Worm (Caenorhabditis elegans) whole organism, young adult: ENCODE results near the gene F16B4.2.
"Not testable (repeated sequence)": the region's sequence is repeated elsewhere in the genome, so short reads cannot be mapped to it uniquely, and the experiment has no call there.

ENCODE experiments used
- B0261.1 ChIP-seq: sonication (generic microtip); optimal IDR thresholded peaks from 2 replicates; lab custom pipeline; 2016; ENCODE audit warnings: mild to moderate bottlenecking, missing genetic modification characterization, moderate library complexity, missing compliant biosample characterization
- C17E4.6 ChIP-seq: fragments of 200-800 bp; sonication (Bioruptor generic); IDR thresholded peaks from 2 replicates; pipeline ENCODE4 v1.3.6; 2022; ENCODE audit warnings: missing genetic modification reagents, missing genetic modification characterization, missing compliant biosample characterization
- F37B4.10 ChIP-seq: fragments of 200-800 bp; sonication (Bioruptor generic); IDR thresholded peaks from 2 replicates; pipeline ENCODE4 v1.3.6; 2022; ENCODE audit warnings: missing genetic modification characterization, missing compliant biosample characterization
- F39B2.1 ChIP-seq: fragments of 200-800 bp; sonication (Bioruptor generic); IDR thresholded peaks from 2 replicates; pipeline ENCODE4 v1.3.6; 2022; ENCODE audit warnings: missing genetic modification reagents, missing genetic modification characterization, missing compliant biosample characterization
- F49E8.2 ChIP-seq: sonication (generic microtip); optimal IDR thresholded peaks from 3 replicates; lab custom pipeline; 2017; ENCODE audit warnings: missing genetic modification characterization, mild to moderate bottlenecking, missing compliant biosample characterization, antibody characterized with exemption, moderate library complexity; ENCODE audit not compliant: insufficient read depth
- F57C9.4 ChIP-seq: sonication (generic microtip); optimal IDR thresholded peaks from 2 replicates; lab custom pipeline; 2017; ENCODE audit warnings: mild to moderate bottlenecking, missing genetic modification characterization, missing compliant biosample characterization
- K12H6.12 ChIP-seq: fragments of 200-800 bp; sonication (Bioruptor generic); optimal IDR thresholded peaks from 2 replicates; lab custom pipeline; 2018; ENCODE audit warnings: mild to moderate bottlenecking, missing genetic modification characterization, missing compliant biosample characterization
- T07F8.4 ChIP-seq: sonication (generic microtip); optimal IDR thresholded peaks from 2 replicates; lab custom pipeline; 2016; ENCODE audit warnings: mild to moderate bottlenecking, missing genetic modification characterization, moderate library complexity, missing compliant biosample characterization
- aptf-3 ChIP-seq: fragments of 200-800 bp; sonication (Bioruptor generic); IDR thresholded peaks from 2 replicates; pipeline ENCODE4 v1.3.6; 2022; ENCODE audit warnings: missing genetic modification characterization, missing compliant biosample characterization
- attf-6 ChIP-seq: fragments of 200-800 bp; sonication (Bioruptor generic); IDR thresholded peaks from 2 replicates; pipeline ENCODE4 v1.3.6; 2022; ENCODE audit warnings: missing genetic modification reagents, missing genetic modification characterization, missing compliant biosample characterization
- cebp-1 ChIP-seq, 2 experiments: fragments of 200-800 bp in 1 of 2; sonication (Bioruptor generic) in 1 of 2; sonication (generic microtip) in 1 of 2; IDR thresholded peaks in 1 of 2; optimal IDR thresholded peaks in 1 of 2; 2 replicates each; pipeline versions ENCODE4 v1.3.6 to Lab custom; 2017 to 2022; ENCODE audit warnings: missing compliant biosample characterization in 2 of 2, missing genetic modification characterization in 2 of 2, mild to moderate bottlenecking in 1 of 2, missing genetic modification reagents in 1 of 2, moderate library complexity in 1 of 2
- cebp-2 ChIP-seq: fragments of 200-800 bp; sonication (Bioruptor generic); IDR thresholded peaks from 2 replicates; pipeline ENCODE4 v1.3.6; 2022; ENCODE audit warnings: missing genetic modification characterization, missing compliant biosample characterization
- ceh-27 ChIP-seq: fragments of 200-800 bp; sonication (Bioruptor generic); optimal IDR thresholded peaks from 2 replicates; lab custom pipeline; 2018; ENCODE audit warnings: mild to moderate bottlenecking, missing genetic modification characterization, moderate library complexity, missing compliant biosample characterization
- ceh-40 ChIP-seq: fragments of 200-800 bp; sonication (Bioruptor generic); IDR thresholded peaks from 2 replicates; pipeline ENCODE4 v1.3.6; 2022; ENCODE audit warnings: missing genetic modification characterization, missing compliant biosample characterization
- ceh-79 ChIP-seq: sonication (generic microtip); optimal IDR thresholded peaks from 2 replicates; lab custom pipeline; 2017; ENCODE audit warnings: mild to moderate bottlenecking, missing genetic modification characterization, missing compliant biosample characterization
- ceh-91 ChIP-seq: fragments of 200-800 bp; sonication (Bioruptor generic); IDR thresholded peaks from 2 replicates; pipeline ENCODE4 v1.3.6; 2022; ENCODE audit warnings: missing genetic modification reagents, missing genetic modification characterization, missing compliant biosample characterization
- chd-7 ChIP-seq: sonication (generic microtip); optimal IDR thresholded peaks from 2 replicates; lab custom pipeline; 2016; ENCODE audit warnings: mild to moderate bottlenecking, missing genetic modification characterization, moderate library complexity, missing compliant biosample characterization
- dox-1 ChIP-seq: fragments of 200-800 bp; sonication (Bioruptor generic); IDR thresholded peaks from 2 replicates; pipeline ENCODE4 v1.3.6; 2022; ENCODE audit warnings: missing genetic modification reagents, missing genetic modification characterization, missing compliant biosample characterization
- dpl-1 ChIP-seq: fragments of 150-350 bp; optimal IDR thresholded peaks from 2 replicates; lab custom pipeline; 2014; ENCODE audit warnings: missing biosample characterization, missing genetic modification reagents, missing genetic modification characterization
- efl-1 ChIP-seq: fragments of 150-350 bp; optimal IDR thresholded peaks from 2 replicates; lab custom pipeline; 2014; ENCODE audit warnings: missing biosample characterization, missing genetic modification reagents, missing genetic modification characterization
- egl-44 ChIP-seq: fragments of 200-800 bp; sonication (Bioruptor generic); IDR thresholded peaks from 2 replicates; pipeline ENCODE4 v1.3.6; 2022; ENCODE audit warnings: missing genetic modification reagents, missing genetic modification characterization, missing compliant biosample characterization
- egrh-3 ChIP-seq: fragments of 200-800 bp; sonication (Bioruptor generic); IDR thresholded peaks from 2 replicates; pipeline ENCODE4 v1.3.6; 2022; ENCODE audit warnings: missing genetic modification reagents, missing genetic modification characterization, missing compliant biosample characterization
- fkh-3 ChIP-seq: sonication (generic microtip); optimal IDR thresholded peaks from 2 replicates; lab custom pipeline; 2016; ENCODE audit warnings: mild to moderate bottlenecking, missing genetic modification characterization, missing compliant biosample characterization
- hmg-20 ChIP-seq: fragments of 200-800 bp; sonication (Bioruptor generic); IDR thresholded peaks from 2 replicates; pipeline ENCODE4 v1.3.6; 2022; ENCODE audit warnings: missing genetic modification reagents, missing genetic modification characterization, missing compliant biosample characterization
- madf-6 ChIP-seq: fragments of 200-800 bp; sonication (Bioruptor generic); IDR thresholded peaks from 2 replicates; pipeline ENCODE4 v1.3.6; 2022; ENCODE audit warnings: missing genetic modification reagents, missing genetic modification characterization, missing compliant biosample characterization
- nhr-120 ChIP-seq: fragments of 200-800 bp; sonication (Bioruptor generic); IDR thresholded peaks from 2 replicates; pipeline ENCODE4 v1.3.6; 2022; ENCODE audit warnings: missing genetic modification characterization, missing compliant biosample characterization
- nhr-80 ChIP-seq: sonication (generic microtip); optimal IDR thresholded peaks from 2 replicates; lab custom pipeline; 2016; ENCODE audit warnings: missing genetic modification characterization, missing compliant biosample characterization
- nhr-90 ChIP-seq: sonication (generic microtip); optimal IDR thresholded peaks from 2 replicates; lab custom pipeline; 2016; ENCODE audit warnings: missing genotype, mild to moderate bottlenecking, missing genetic modification characterization, missing compliant biosample characterization
- pbrm-1 ChIP-seq: fragments of 200-800 bp; sonication (Bioruptor generic); IDR thresholded peaks from 2 replicates; pipeline ENCODE4 v1.3.6; 2022; ENCODE audit warnings: missing genetic modification reagents, missing genetic modification characterization, missing compliant biosample characterization
- rcor-1 ChIP-seq: fragments of 200-800 bp; sonication (Bioruptor generic); IDR thresholded peaks from 2 replicates; pipeline ENCODE4 v1.3.6; 2022; ENCODE audit warnings: missing genetic modification reagents, missing genetic modification characterization, missing compliant biosample characterization
- rpc-1 ChIP-seq, 2 experiments: fragments of 150-350 bp in 1 of 2; sonication (generic microtip) in 1 of 2; optimal IDR thresholded peaks; 2 replicates each; lab custom pipeline; 2014 to 2018; ENCODE audit warnings: missing biosample characterization in 1 of 2, missing genetic modification characterization in 1 of 2, missing genetic modification reagents in 1 of 2, missing genotype in 1 of 2
- snpc-1.1 ChIP-seq: sonication (generic microtip); optimal IDR thresholded peaks from 2 replicates; lab custom pipeline; 2017; ENCODE audit warnings: missing genetic modification characterization, mild to moderate bottlenecking, missing compliant biosample characterization, antibody characterized with exemption, moderate library complexity, missing genotype, missing genetic modification reagents; ENCODE audit not compliant: insufficient read depth
- snpc-4 ChIP-seq, 5 experiments: fragments of 150-350 bp in 1 of 5; sonication (generic microtip) in 4 of 5; optimal IDR thresholded peaks; 2 replicates each; lab custom pipeline; 2014 to 2018; ENCODE audit warnings: missing genetic modification characterization in 5 of 5, missing biosample characterization in 3 of 5, antibody characterized with exemption in 2 of 5, mild to moderate bottlenecking in 2 of 5, missing compliant biosample characterization in 2 of 5, missing genotype in 2 of 5, moderate library complexity in 2 of 5, missing genetic modification reagents in 1 of 5
- sptf-2 ChIP-seq: fragments of 200-800 bp; sonication (Bioruptor generic); optimal IDR thresholded peaks from 2 replicates; lab custom pipeline; 2018; ENCODE audit warnings: mild to moderate bottlenecking, missing genetic modification characterization, missing compliant biosample characterization
- tbp1 ChIP-seq: fragments of 200-800 bp; sonication (Bioruptor generic); optimal IDR thresholded peaks from 2 replicates; lab custom pipeline; 2018; ENCODE audit warnings: mild to moderate bottlenecking, missing genetic modification characterization, missing compliant biosample characterization
- tbx-9 ChIP-seq: sonication (generic microtip); optimal IDR thresholded peaks from 2 replicates; lab custom pipeline; 2016; ENCODE audit warnings: borderline replicate concordance, missing genetic modification characterization, inconsistent platforms, missing compliant biosample characterization
- zfh-2 ChIP-seq: fragments of 200-800 bp; sonication (Bioruptor generic); conservative IDR thresholded peaks from 2 replicates; pipeline ENCODE4 v1.3.6; 2022; ENCODE audit warnings: missing genetic modification reagents, missing genetic modification characterization, missing compliant biosample characterization
- zim-3 ChIP-seq: sonication (generic microtip); optimal IDR thresholded peaks from 2 replicates; lab custom pipeline; 2017; ENCODE audit warnings: mild to moderate bottlenecking, missing genetic modification characterization, moderate library complexity, missing compliant biosample characterization
- ztf-22 ChIP-seq: fragments of 200-800 bp; sonication (Bioruptor generic); optimal IDR thresholded peaks from 2 replicates; lab custom pipeline; 2018; ENCODE audit warnings: mild to moderate bottlenecking, missing genetic modification characterization, moderate library complexity, missing compliant biosample characterization
- ztf-25 ChIP-seq: fragments of 200-800 bp; sonication (Bioruptor generic); IDR thresholded peaks from 2 replicates; pipeline ENCODE4 v1.3.6; 2022; ENCODE audit warnings: missing genetic modification reagents, missing genetic modification characterization, missing compliant biosample characterization

F16B4.2 gene

DNA sequence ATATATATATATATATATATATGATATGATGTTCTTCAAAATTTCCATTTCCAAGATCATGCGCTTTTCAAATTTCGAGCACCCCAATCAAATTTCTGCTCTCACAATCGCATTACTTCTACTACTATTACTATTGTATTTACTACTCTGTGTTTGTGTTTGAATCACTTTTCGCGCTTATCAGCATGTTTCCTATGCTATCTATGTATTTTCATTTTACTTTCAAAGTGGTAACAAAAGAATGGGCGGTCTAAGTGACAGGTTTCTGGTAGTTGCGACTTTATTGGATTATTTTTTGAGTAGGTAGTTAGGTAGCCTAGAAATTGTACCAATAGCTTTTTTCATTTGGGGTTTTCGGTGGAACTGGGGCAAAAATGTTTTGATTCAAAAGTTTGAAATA, 42.7 kb upstream of the F16B4.2 start:
- TF ChIP-seq efl-1 = no peak
- TF ChIP-seq ztf-25 = no peak
- no peak for TF ChIP-seq chd-7 (tag; lab: Kevin White, UChicago)
- TF ChIP-seq ceh-79 (tag; lab: Kevin White, UChicago) = no peak
- TF ChIP-seq cebp-1 (GFP tag; IDR thresholded peaks at IDR 0.05; lab: Robert Waterston, UW) = no peak
- TF ChIP-seq cebp-1 (tag; optimal IDR thresholded peaks at IDR 0.05; lab: Kevin White, UChicago) = no peak
- TF ChIP-seq nhr-90 (tag; lab: Kevin White, UChicago) = no peak
- TF ChIP-seq ceh-27 (GFP tag; lab: Kevin White, UChicago) = no peak
- TF ChIP-seq snpc-1.1 (tag; lab: Kevin White, UChicago) = no peak
- no peak for TF ChIP-seq sptf-2 (GFP tag; lab: Kevin White, UChicago)
- TF ChIP-seq ceh-91 = no peak
- no peak for TF ChIP-seq dox-1 (GFP tag; lab: Robert Waterston, UW)
- no peak for TF ChIP-seq madf-6 (GFP tag; lab: Robert Waterston, UW)

DNA sequence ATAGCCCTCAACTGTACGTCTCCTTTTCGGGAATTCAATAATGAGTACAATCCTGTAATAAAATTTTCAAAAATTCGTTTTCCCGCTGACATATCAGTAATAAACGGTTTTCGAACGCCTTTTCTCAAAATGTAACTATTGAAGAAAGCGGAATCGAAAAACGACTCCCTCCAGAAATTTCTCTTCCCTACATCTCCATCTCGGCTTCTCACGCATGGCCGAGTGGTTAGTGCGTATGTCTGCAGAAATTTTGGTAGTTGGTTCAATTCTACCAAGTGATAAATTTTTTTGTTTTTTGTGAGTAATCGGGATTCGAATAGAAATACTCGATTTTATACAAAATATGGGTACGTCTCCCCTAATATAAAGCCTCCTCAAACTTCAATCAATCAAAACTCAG, 39.7 kb upstream of the F16B4.2 start:
- TF ChIP-seq rcor-1 (GFP tag; lab: Robert Waterston, UW) = peak; percentile 67; the same call in 1 of the 2 replicates
- peak; percentile 41; the same call in 1 of the 2 replicates for TF ChIP-seq attf-6 (GFP tag; lab: Robert Waterston, UW)
- peak; percentile 85 for TF ChIP-seq egl-44 (GFP tag; lab: Robert Waterston, UW)
- 0 out of 2 replicates have a peak, but pooled peaks have one; percentile 50 for TF ChIP-seq ceh-40 (GFP tag; lab: Robert Waterston, UW)
- not testable (repeated sequence) for TF ChIP-seq rpc-1 (optimal IDR thresholded peaks at IDR 0.05; lab: Kevin White, UChicago)
- TF ChIP-seq rpc-1 (tag; optimal IDR thresholded peaks at IDR 0.05; lab: Kevin White, UChicago) = peak; percentile 49
- peak; percentile 36; the same call in 1 of the 2 replicates for TF ChIP-seq pbrm-1
- TF ChIP-seq C17E4.6 (GFP tag; lab: Robert Waterston, UW) = 0 out of 2 replicates have a peak, but pooled peaks have one; percentile 37
- peak; percentile 83 for TF ChIP-seq tbp1
- peak; percentile 80; the same call in 1 of the 2 replicates for TF ChIP-seq cebp-2 (GFP tag; lab: Robert Waterston, UW)
- 0 out of 2 replicates have a peak, but pooled peaks have one; percentile 14 for TF ChIP-seq aptf-3 (GFP tag; lab: Robert Waterston, UW)
- TF ChIP-seq nhr-120 (GFP tag; lab: Robert Waterston, UW) = 0 out of 2 replicates have a peak, but pooled peaks have one; percentile 85
- TF ChIP-seq B0261.1 (tag; lab: Kevin White, UChicago) = peak; percentile 57
- TF ChIP-seq hmg-20 (GFP tag; lab: Robert Waterston, UW) = peak; percentile 59; the same call in 1 of the 2 replicates
- TF ChIP-seq, all 124 proteins: peak for 13; not testable (repeated sequence) for 111

DNA sequence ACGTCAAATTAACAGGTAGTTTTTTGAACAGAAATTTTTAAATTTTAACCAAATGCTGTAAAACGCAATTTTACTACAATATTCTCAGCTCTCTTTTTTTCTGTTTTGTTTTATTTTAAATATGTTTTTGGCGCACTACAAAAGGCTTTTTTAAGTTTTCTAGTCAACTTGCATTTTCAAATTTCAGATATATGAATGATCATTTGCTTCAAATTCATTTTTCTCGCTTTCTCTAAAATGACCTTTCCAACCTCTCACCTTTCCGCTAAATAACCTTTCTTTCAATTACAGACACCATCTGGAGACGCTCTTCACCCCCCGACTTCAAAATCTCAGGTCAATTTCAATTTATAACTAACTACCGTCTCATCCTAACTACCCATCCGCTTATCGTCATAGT, 34.1 kb upstream of the F16B4.2 start, which contains the start of gene cdc-25.2:
Gene cdc-25.2, plus strand, starts transcription at position 301 of the 400 bp plus-strand sequence.
- TF ChIP-seq ceh-27 (GFP tag; lab: Kevin White, UChicago) = no peak
- TF ChIP-seq fkh-3 (tag; lab: Kevin White, UChicago) = no peak
- no peak for TF ChIP-seq hmg-20 (GFP tag; lab: Robert Waterston, UW)
- no peak for TF ChIP-seq egrh-3
- no peak for TF ChIP-seq F57C9.4 (tag; lab: Kevin White, UChicago)
- no peak for TF ChIP-seq F39B2.1 (GFP tag; lab: Robert Waterston, UW)
- no peak for TF ChIP-seq F37B4.10 (GFP tag; lab: Robert Waterston, UW)
- no peak for TF ChIP-seq ztf-22 (GFP tag; lab: Kevin White, UChicago)
- no peak for TF ChIP-seq snpc-4 (GFP tag; optimal IDR thresholded peaks at IDR 0.05; lab: Kevin White, UChicago)
- TF ChIP-seq snpc-4 (tag; optimal IDR thresholded peaks at IDR 0.05; lab: Kevin White, UChicago) = no peak
- TF ChIP-seq egl-44 (GFP tag; lab: Robert Waterston, UW) = no peak
- TF ChIP-seq ceh-40 (GFP tag; lab: Robert Waterston, UW) = no peak
- TF ChIP-seq T07F8.4 (tag; lab: Kevin White, UChicago) = no peak
- TF ChIP-seq dpl-1 = no peak
- TF ChIP-seq F49E8.2 (tag; lab: Kevin White, UChicago) = no peak
- TF ChIP-seq zfh-2 (GFP tag; lab: Robert Waterston, UW) = no peak
- no peak for TF ChIP-seq nhr-80
- TF ChIP-seq zim-3 (tag; lab: Kevin White, UChicago) = no peak
- TF ChIP-seq tbx-9 = no peak
- no peak for TF ChIP-seq K12H6.12 (tag; lab: Kevin White, UChicago)
- TF ChIP-seq, all 124 proteins: peak for 0
